Worm (Caenorhabditis elegans): ENCODE data around the gene rsa-2.

- TF ChIP-seq elt-3 (tag; optimal IDR thresholded peaks at IDR 0.05) (no peak), fos-1 (tag; optimal IDR thresholded peaks at IDR 0.05) (no peak), aly-2 (tag; optimal IDR thresholded peaks at IDR 0.05) (no peak), ceh-82 (tag; optimal IDR thresholded peaks at IDR 0.05) (no peak), nhr-11 (tag; optimal IDR thresholded peaks at IDR 0.05) (no peak), skn-1 (tag; optimal IDR thresholded peaks at IDR 0.05) (no peak), F13H6.1 (tag; optimal IDR thresholded peaks at IDR 0.05) (no peak), mab-5 (tag; optimal IDR thresholded peaks at IDR 0.05) (no peak), R02D3.7 (tag; optimal IDR thresholded peaks at IDR 0.05) (no peak)
These were observed 50.6 kb downstream of the rsa-2 start for ce11 chrIII:11113845-11114244.
